Worm (Caenorhabditis elegans) whole organism, young adult: ENCODE results near the gene ZK1098.11.
A peak's percentile ranks its signal among the peaks of the same experiment; 100 is the strongest.

Experiments
- F33H1.4 ChIP-seq: fragments of 200-800 bp; sonication (Bioruptor generic); IDR thresholded peaks from 2 replicates; pipeline ENCODE4 v1.3.6; 2022; ENCODE audit warnings: missing genetic modification reagents, missing genetic modification characterization, missing compliant biosample characterization
- Y53G8AR.9 ChIP-seq: fragments of 200-800 bp; sonication (Bioruptor generic); conservative IDR thresholded peaks from 2 replicates; pipeline ENCODE4 v1.3.6; 2022; ENCODE audit warnings: missing genetic modification reagents, missing genetic modification characterization, missing compliant biosample characterization
- Y56A3A.18 ChIP-seq: fragments of 200-800 bp; sonication (Bioruptor generic); IDR thresholded peaks from 2 replicates; pipeline ENCODE4 v1.3.6; 2022; ENCODE audit warnings: missing genetic modification reagents, missing genetic modification characterization, missing compliant biosample characterization
- Y67H2A.10 ChIP-seq: fragments of 200-800 bp; sonication (Bioruptor generic); conservative IDR thresholded peaks from 2 replicates; pipeline ENCODE4 v1.3.6; 2022; ENCODE audit warnings: missing genetic modification reagents, missing genetic modification characterization, missing compliant biosample characterization
- Y79H2A.3 ChIP-seq: fragments of 200-800 bp; sonication (Bioruptor generic); conservative IDR thresholded peaks from 2 replicates; pipeline ENCODE4 v1.3.6; 2022; ENCODE audit warnings: missing genetic modification reagents, missing genetic modification characterization, missing compliant biosample characterization
- Y95B8A.8 ChIP-seq: fragments of 200-800 bp; sonication (Bioruptor generic); IDR thresholded peaks from 2 replicates; pipeline ENCODE4 v1.3.6; 2022; ENCODE audit warnings: missing genetic modification reagents, missing genetic modification characterization, missing compliant biosample characterization
- ama-1 ChIP-seq, 3 experiments: fragments of 150-350 bp in 1 of 3; sonication (generic microtip) in 2 of 3; optimal IDR thresholded peaks; 2 replicates each; lab custom pipeline; 2014 to 2018; ENCODE audit warnings: missing biosample characterization in 2 of 3, missing genetic modification characterization in 2 of 3, missing genetic modification reagents in 2 of 3
- atf-7 ChIP-seq: sonication (generic microtip); optimal IDR thresholded peaks from 2 replicates; lab custom pipeline; 2017; ENCODE audit warnings: mild to moderate bottlenecking, missing genetic modification characterization, missing compliant biosample characterization
- bed-1 ChIP-seq: fragments of 200-800 bp; sonication (Bioruptor generic); IDR thresholded peaks from 2 replicates; pipeline ENCODE4 v1.3.6; 2022; ENCODE audit warnings: missing genetic modification reagents, missing genetic modification characterization, missing compliant biosample characterization
- ccch-3 ChIP-seq: fragments of 200-800 bp; sonication (Bioruptor generic); optimal IDR thresholded peaks from 2 replicates; lab custom pipeline; 2018; ENCODE audit warnings: mild to moderate bottlenecking, missing genetic modification characterization, missing compliant biosample characterization
- cebp-1 ChIP-seq, 2 experiments: fragments of 200-800 bp in 1 of 2; sonication (Bioruptor generic) in 1 of 2; sonication (generic microtip) in 1 of 2; IDR thresholded peaks in 1 of 2; optimal IDR thresholded peaks in 1 of 2; 2 replicates each; pipeline versions ENCODE4 v1.3.6 to Lab custom; 2017 to 2022; ENCODE audit warnings: missing compliant biosample characterization in 2 of 2, missing genetic modification characterization in 2 of 2, mild to moderate bottlenecking in 1 of 2, missing genetic modification reagents in 1 of 2, moderate library complexity in 1 of 2
- ceh-27 ChIP-seq: fragments of 200-800 bp; sonication (Bioruptor generic); optimal IDR thresholded peaks from 2 replicates; lab custom pipeline; 2018; ENCODE audit warnings: mild to moderate bottlenecking, missing genetic modification characterization, moderate library complexity, missing compliant biosample characterization
- ceh-91 ChIP-seq: fragments of 200-800 bp; sonication (Bioruptor generic); IDR thresholded peaks from 2 replicates; pipeline ENCODE4 v1.3.6; 2022; ENCODE audit warnings: missing genetic modification reagents, missing genetic modification characterization, missing compliant biosample characterization
- die-1 ChIP-seq: sonication (generic microtip); optimal IDR thresholded peaks from 2 replicates; lab custom pipeline; 2016; ENCODE audit warnings: missing genotype, mild to moderate bottlenecking, missing genetic modification characterization, missing compliant biosample characterization
- dox-1 ChIP-seq: fragments of 200-800 bp; sonication (Bioruptor generic); IDR thresholded peaks from 2 replicates; pipeline ENCODE4 v1.3.6; 2022; ENCODE audit warnings: missing genetic modification reagents, missing genetic modification characterization, missing compliant biosample characterization
- dpff-1 ChIP-seq: sonication (generic microtip); optimal IDR thresholded peaks from 2 replicates; lab custom pipeline; 2017; ENCODE audit warnings: mild to moderate bottlenecking, missing genetic modification characterization, missing compliant biosample characterization
- fkh-3 ChIP-seq: sonication (generic microtip); optimal IDR thresholded peaks from 2 replicates; lab custom pipeline; 2016; ENCODE audit warnings: mild to moderate bottlenecking, missing genetic modification characterization, missing compliant biosample characterization
- gei-17 ChIP-seq: fragments of 200-800 bp; sonication (Bioruptor generic); optimal IDR thresholded peaks from 2 replicates; lab custom pipeline; 2018; ENCODE audit warnings: mild to moderate bottlenecking, missing genetic modification characterization, missing compliant biosample characterization
- hlh-26 ChIP-seq: fragments of 200-800 bp; sonication (Bioruptor generic); conservative IDR thresholded peaks from 2 replicates; pipeline ENCODE4 v1.3.6; 2022; ENCODE audit warnings: missing genetic modification reagents, missing genetic modification characterization, missing compliant biosample characterization
- hmg-20 ChIP-seq: fragments of 200-800 bp; sonication (Bioruptor generic); IDR thresholded peaks from 2 replicates; pipeline ENCODE4 v1.3.6; 2022; ENCODE audit warnings: missing genetic modification reagents, missing genetic modification characterization, missing compliant biosample characterization
- lag-1 ChIP-seq: fragments of 200-800 bp; sonication (Bioruptor generic); IDR thresholded peaks from 2 replicates; pipeline ENCODE4 v1.3.6; 2022; ENCODE audit warnings: missing genetic modification reagents, missing genetic modification characterization, missing compliant biosample characterization
- let-607 ChIP-seq, 2 experiments: fragments of 200-800 bp in 1 of 2; sonication (Bioruptor generic) in 1 of 2; sonication (generic microtip) in 1 of 2; optimal IDR thresholded peaks; 2 replicates each; lab custom pipeline; 2016 to 2018; ENCODE audit warnings: mild to moderate bottlenecking in 2 of 2, missing compliant biosample characterization in 2 of 2, missing genetic modification characterization in 2 of 2, moderate library complexity in 2 of 2, missing genotype in 1 of 2
- lsl-1 ChIP-seq: fragments of 200-800 bp; sonication (Bioruptor generic); optimal IDR thresholded peaks from 2 replicates; lab custom pipeline; 2018; ENCODE audit warnings: mild to moderate bottlenecking, missing genetic modification characterization, moderate library complexity, missing compliant biosample characterization
- lsy-27 ChIP-seq: sonication (generic microtip); optimal IDR thresholded peaks from 2 replicates; lab custom pipeline; 2017; ENCODE audit warnings: missing genetic modification characterization, mild to moderate bottlenecking, missing compliant biosample characterization, antibody characterized with exemption, missing genotype, borderline replicate concordance; ENCODE audit not compliant: insufficient read depth
- mcd-1 ChIP-seq: fragments of 200-800 bp; sonication (Bioruptor generic); IDR thresholded peaks from 2 replicates; pipeline ENCODE4 v1.3.6; 2022; ENCODE audit warnings: missing genetic modification reagents, missing genetic modification characterization, missing compliant biosample characterization
- mxl-1 ChIP-seq: sonication (generic microtip); optimal IDR thresholded peaks from 2 replicates; lab custom pipeline; 2016; ENCODE audit warnings: missing genetic modification characterization, missing compliant biosample characterization
- nfya-2 ChIP-seq: fragments of 200-800 bp; sonication (Bioruptor generic); IDR thresholded peaks from 2 replicates; pipeline ENCODE4 v1.3.6; 2022; ENCODE audit warnings: missing genetic modification reagents, missing genetic modification characterization, missing compliant biosample characterization
- nfyb-1 ChIP-seq: fragments of 200-800 bp; sonication (Bioruptor generic); IDR thresholded peaks from 2 replicates; pipeline ENCODE4 v1.3.6; 2022; ENCODE audit warnings: missing genetic modification reagents, missing genetic modification characterization, missing compliant biosample characterization
- nhr-120 ChIP-seq: fragments of 200-800 bp; sonication (Bioruptor generic); IDR thresholded peaks from 2 replicates; pipeline ENCODE4 v1.3.6; 2022; ENCODE audit warnings: missing genetic modification characterization, missing compliant biosample characterization
- nhr-179 ChIP-seq: sonication (generic microtip); optimal IDR thresholded peaks from 2 replicates; lab custom pipeline; 2016; ENCODE audit warnings: mild to moderate bottlenecking, missing genetic modification characterization, missing compliant biosample characterization
- nhr-90 ChIP-seq: sonication (generic microtip); optimal IDR thresholded peaks from 2 replicates; lab custom pipeline; 2016; ENCODE audit warnings: missing genotype, mild to moderate bottlenecking, missing genetic modification characterization, missing compliant biosample characterization
- pbrm-1 ChIP-seq: fragments of 200-800 bp; sonication (Bioruptor generic); IDR thresholded peaks from 2 replicates; pipeline ENCODE4 v1.3.6; 2022; ENCODE audit warnings: missing genetic modification reagents, missing genetic modification characterization, missing compliant biosample characterization
- repo-1 ChIP-seq: sonication (generic microtip); optimal IDR thresholded peaks from 2 replicates; lab custom pipeline; 2017; ENCODE audit warnings: mild to moderate bottlenecking, missing genetic modification characterization, missing compliant biosample characterization
- rpc-1 ChIP-seq, 2 experiments: fragments of 150-350 bp in 1 of 2; sonication (generic microtip) in 1 of 2; optimal IDR thresholded peaks; 2 replicates each; lab custom pipeline; 2014 to 2018; ENCODE audit warnings: missing biosample characterization in 1 of 2, missing genetic modification characterization in 1 of 2, missing genetic modification reagents in 1 of 2, missing genotype in 1 of 2
- snpc-1.3 ChIP-seq: sonication (generic microtip); optimal IDR thresholded peaks from 2 replicates; lab custom pipeline; 2017; ENCODE audit warnings: missing genetic modification characterization, mild to moderate bottlenecking, missing compliant biosample characterization, antibody characterized with exemption, moderate library complexity, missing genotype, missing genetic modification reagents; ENCODE audit not compliant: insufficient read depth
- snpc-4 ChIP-seq, 5 experiments: fragments of 150-350 bp in 1 of 5; sonication (generic microtip) in 4 of 5; optimal IDR thresholded peaks; 2 replicates each; lab custom pipeline; 2014 to 2018; ENCODE audit warnings: missing genetic modification characterization in 5 of 5, missing biosample characterization in 3 of 5, antibody characterized with exemption in 2 of 5, mild to moderate bottlenecking in 2 of 5, missing compliant biosample characterization in 2 of 5, missing genotype in 2 of 5, moderate library complexity in 2 of 5, missing genetic modification reagents in 1 of 5
- somi-1 ChIP-seq: fragments of 200-800 bp; sonication (Bioruptor generic); optimal IDR thresholded peaks from 2 replicates; lab custom pipeline; 2018; ENCODE audit warnings: mild to moderate bottlenecking, missing genetic modification characterization, missing compliant biosample characterization
- tbx-9 ChIP-seq: sonication (generic microtip); optimal IDR thresholded peaks from 2 replicates; lab custom pipeline; 2016; ENCODE audit warnings: borderline replicate concordance, missing genetic modification characterization, inconsistent platforms, missing compliant biosample characterization
- tlf-1 ChIP-seq: fragments of 200-800 bp; sonication (Bioruptor generic); optimal IDR thresholded peaks from 2 replicates; lab custom pipeline; 2018; ENCODE audit warnings: mild to moderate bottlenecking, missing genetic modification characterization, missing compliant biosample characterization
- unc-130 ChIP-seq: sonication (generic microtip); optimal IDR thresholded peaks from 2 replicates; lab custom pipeline; 2016; ENCODE audit warnings: missing genetic modification reagents, missing genetic modification characterization, missing compliant biosample characterization
- unc-62 ChIP-seq: fragments of 150-350 bp; optimal IDR thresholded peaks from 2 replicates; lab custom pipeline; 2014; ENCODE audit warnings: missing biosample characterization, missing genetic modification reagents, missing genetic modification characterization
- xnd-1 ChIP-seq: sonication (generic microtip); optimal IDR thresholded peaks from 2 replicates; lab custom pipeline; 2016; ENCODE audit warnings: missing genotype, missing genetic modification reagents, missing genetic modification characterization, missing compliant biosample characterization
- ztf-18 ChIP-seq: sonication (generic microtip); optimal IDR thresholded peaks from 2 replicates; lab custom pipeline; 2016; ENCODE audit warnings: missing genotype, mild to moderate bottlenecking, missing genetic modification characterization, missing compliant biosample characterization
- ztf-25 ChIP-seq: fragments of 200-800 bp; sonication (Bioruptor generic); IDR thresholded peaks from 2 replicates; pipeline ENCODE4 v1.3.6; 2022; ENCODE audit warnings: missing genetic modification reagents, missing genetic modification characterization, missing compliant biosample characterization

Gene ZK1098.11

DNA sequence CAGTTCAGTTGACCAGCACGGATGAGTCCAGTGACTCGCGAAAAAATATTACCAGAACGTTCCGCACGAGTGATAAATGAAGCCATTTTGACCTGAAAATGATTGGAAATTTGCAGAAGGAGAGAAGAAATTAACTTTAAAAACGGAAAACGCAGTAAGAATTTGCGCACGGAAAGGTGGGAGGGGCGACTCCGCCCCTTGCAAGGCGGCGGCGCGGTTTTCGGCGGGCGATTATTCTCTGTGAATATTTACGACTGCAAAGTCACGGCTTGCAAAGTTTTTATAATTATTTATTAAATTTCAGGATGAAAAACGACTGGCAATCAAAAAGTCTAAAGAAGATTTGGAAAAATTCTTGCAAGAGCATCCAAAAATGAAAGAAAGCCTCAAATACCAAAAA lies 32.8 kb upstream of the ZK1098.11 start, which contains the start of gene mrps-23 (continued):
- no peak for TF ChIP-seq nhr-179 (tag; lab: Kevin White, UChicago)
- 0 out of 2 replicates have a peak, but pooled peaks have one; percentile 33 for TF ChIP-seq dox-1 (GFP tag; lab: Robert Waterston, UW)
- no peak for TF ChIP-seq bed-1
- no peak for TF ChIP-seq snpc-1.3 (tag; lab: Kevin White, UChicago)
- TF ChIP-seq lsl-1 (GFP tag; lab: Kevin White, UChicago), result no peak
- no peak for TF ChIP-seq mxl-1 (tag; lab: Kevin White, UChicago)
- TF ChIP-seq tbx-9, result no peak
- no peak for TF ChIP-seq Y67H2A.10 (GFP tag; lab: Robert Waterston, UW)
- no peak for TF ChIP-seq nfya-2 (GFP tag; lab: Robert Waterston, UW)
- no peak for TF ChIP-seq tlf-1
- TF ChIP-seq hlh-26 (GFP tag; lab: Robert Waterston, UW), result no peak
- TF ChIP-seq pbrm-1 (GFP tag; lab: Robert Waterston, UW), result 0 out of 2 replicates have a peak, but pooled peaks have one; percentile 11
- no peak for TF ChIP-seq rpc-1 (optimal IDR thresholded peaks at IDR 0.05; lab: Kevin White, UChicago)
- TF ChIP-seq rpc-1 (tag; optimal IDR thresholded peaks at IDR 0.05; lab: Kevin White, UChicago), result no peak
- TF ChIP-seq nhr-90, result no peak
- no peak for TF ChIP-seq cebp-1 (GFP tag; IDR thresholded peaks at IDR 0.05; lab: Robert Waterston, UW)
- TF ChIP-seq cebp-1 (tag; optimal IDR thresholded peaks at IDR 0.05; lab: Kevin White, UChicago), result peak; percentile 13
- no peak for TF ChIP-seq hmg-20 (GFP tag; lab: Robert Waterston, UW)
- TF ChIP-seq atf-7 (tag; lab: Kevin White, UChicago), result no peak
- no peak for TF ChIP-seq ama-1 (optimal IDR thresholded peaks at IDR 0.05; lab: Kevin White, UChicago)
- TF ChIP-seq ama-1 (GFP tag; optimal IDR thresholded peaks at IDR 0.05; lab: Kevin White, UChicago), result no peak
- TF ChIP-seq ceh-91 (GFP tag; lab: Robert Waterston, UW), result no peak
- TF ChIP-seq mcd-1, result 0 out of 2 replicates have a peak, but pooled peaks have one; percentile 7

ce11 chrIII:9525252-9525651 lies 31.1 kb upstream of the ZK1098.11 start, which contains the start of gene trpp-3:
TSS of gene trpp-3 (plus strand) at chrIII:9525552.
- TF ChIP-seq xnd-1 (tag; lab: Kevin White, UChicago), result no peak
- no peak for TF ChIP-seq repo-1 (tag; lab: Kevin White, UChicago)
- no peak for TF ChIP-seq somi-1 (GFP tag; lab: Kevin White, UChicago)
- TF ChIP-seq Y56A3A.18 (GFP tag; lab: Robert Waterston, UW), result no peak
- TF ChIP-seq bed-1, result no peak
- no peak for TF ChIP-seq die-1
- no peak for TF ChIP-seq ceh-27
- TF ChIP-seq dpff-1 (tag; lab: Kevin White, UChicago), result no peak
- TF ChIP-seq dox-1 (GFP tag; lab: Robert Waterston, UW), result no peak
- TF ChIP-seq ztf-25, result no peak
- TF ChIP-seq fkh-3 (tag; lab: Kevin White, UChicago), result no peak
- TF ChIP-seq gei-17 (GFP tag; lab: Kevin White, UChicago), result no peak
- no peak for TF ChIP-seq lsy-27 (tag; lab: Kevin White, UChicago)
- no peak for TF ChIP-seq lag-1 (GFP tag; lab: Robert Waterston, UW)
- no peak for TF ChIP-seq let-607 (tag; optimal IDR thresholded peaks at IDR 0.05; lab: Kevin White, UChicago)
- TF ChIP-seq F33H1.4 (GFP tag; lab: Robert Waterston, UW), result no peak
- TF ChIP-seq Y95B8A.8, result no peak

DNA sequence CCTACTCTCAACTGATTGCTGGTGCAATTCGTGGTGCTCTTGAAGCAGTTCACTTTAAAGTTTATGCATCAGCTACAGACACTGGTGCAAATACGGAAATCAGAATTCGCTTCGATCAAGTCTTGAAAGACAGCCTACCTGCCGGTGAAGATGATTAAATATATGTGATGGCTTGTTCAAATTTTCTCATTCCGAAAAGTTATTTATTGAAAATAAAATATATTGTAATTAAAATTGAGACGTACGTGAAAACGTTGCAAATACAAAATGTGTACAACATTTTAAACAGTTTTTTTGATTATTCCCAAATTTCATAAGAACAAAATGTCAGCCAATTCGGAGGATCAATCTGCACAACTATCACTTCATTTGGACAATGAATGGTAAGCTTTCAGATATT lies 29.5 kb upstream of the ZK1098.11 start, which contains the start of gene ZK1098.6:
TSS of gene ZK1098.6 (plus strand) at position 301 of the 400 bp plus-strand sequence.
- TF ChIP-seq nhr-90 (no peak), snpc-4 (GFP tag; optimal IDR thresholded peaks at IDR 0.05; lab: Kevin White, UChicago) (no peak), snpc-4 (tag; optimal IDR thresholded peaks at IDR 0.05; lab: Kevin White, UChicago) (no peak), nhr-120 (GFP tag; lab: Robert Waterston, UW) (no peak), ccch-3 (GFP tag; lab: Kevin White, UChicago) (no peak), cebp-1 (GFP tag; IDR thresholded peaks at IDR 0.05; lab: Robert Waterston, UW) (no peak), cebp-1 (tag; optimal IDR thresholded peaks at IDR 0.05; lab: Kevin White, UChicago) (no peak), ztf-18 (tag; lab: Kevin White, UChicago) (no peak), nfyb-1 (GFP tag; lab: Robert Waterston, UW) (no peak), Y79H2A.3 (GFP tag; lab: Robert Waterston, UW) (no peak), Y53G8AR.9 (no peak), unc-130 (GFP tag; lab: Kevin White, UChicago) (no peak), unc-62 (GFP tag; lab: Kevin White, UChicago) (no peak), xnd-1 (tag; lab: Kevin White, UChicago) (no peak), lag-1 (GFP tag; lab: Robert Waterston, UW) (no peak)
